Fruit fly (Drosophila melanogaster): Measurements from ENCODE around the gene kmr.

dm6 chr3R:13719053-13719452, 4.0 kb downstream of the kmr start:
- TF ChIP-seq CG3919 (GFP tag; optimal IDR thresholded peaks at IDR 0.05) (no peak), vri (GFP tag; optimal IDR thresholded peaks at IDR 0.05) (no peak), eg (GFP tag; IDR thresholded peaks at IDR 0.05) (no peak), CG6792 (GFP tag; optimal IDR thresholded peaks at IDR 0.05) (no peak), cyc (GFP tag; optimal IDR thresholded peaks at IDR 0.05) (no peak), CG4318 (GFP tag; optimal IDR thresholded peaks at IDR 0.05) (no peak), CG8632 (GFP tag; optimal IDR thresholded peaks at IDR 0.05) (no peak), Lpt (GFP tag; optimal IDR thresholded peaks at IDR 0.05) (no peak), CG7368 (GFP tag; optimal IDR thresholded peaks at IDR 0.05) (no peak), CG9139 (GFP tag; optimal IDR thresholded peaks at IDR 0.05) (no peak), net (GFP tag; optimal IDR thresholded peaks at IDR 0.05) (no peak), achi (GFP tag; optimal IDR thresholded peaks at IDR 0.05) (no peak)
